Fruit fly (Drosophila melanogaster) whole organism, embryonic: ENCODE data around the gene CG5087.
A peak's percentile ranks its signal among the peaks of the same experiment; 100 is the strongest.

Source experiments
- Aef1 ChIP-seq: fragments of 200-800 bp; sonication (Bioruptor generic); IDR thresholded peaks from 3 replicates; pipeline ENCODE4 v1.3.6; 2022; ENCODE audit warnings: missing biosample characterization, missing genetic modification characterization
- B-H2 ChIP-seq: fragments of 200-800 bp; sonication (Bioruptor generic); optimal IDR thresholded peaks from 2 replicates; lab custom pipeline; 2018; ENCODE audit warnings: missing biosample characterization, mild to moderate bottlenecking, missing genetic modification characterization
- CG10209 ChIP-seq: fragments of 200-800 bp; sonication (Bioruptor generic); optimal IDR thresholded peaks from 3 replicates; lab custom pipeline; 2017; ENCODE audit warnings: missing biosample characterization, mild to moderate bottlenecking, missing genetic modification characterization, missing genetic modification reagents
- CG10565 ChIP-seq: fragments of 200-800 bp; sonication (Bioruptor generic); optimal IDR thresholded peaks from 3 replicates; lab custom pipeline; 2016; ENCODE audit warnings: missing biosample characterization, mild to moderate bottlenecking, missing genetic modification characterization
- CG10959 ChIP-seq: fragments of 200-800 bp; sonication (Bioruptor generic); IDR thresholded peaks from 2 replicates; pipeline ENCODE4 v1.3.6; 2022; ENCODE audit warnings: missing biosample characterization, missing genetic modification characterization
- CG11504 ChIP-seq: fragments of 200-800 bp; sonication (Bioruptor generic); optimal IDR thresholded peaks from 3 replicates; lab custom pipeline; 2019; ENCODE audit warnings: missing biosample characterization, mild to moderate bottlenecking, missing genetic modification characterization, moderate library complexity
- CG12155 ChIP-seq: fragments of 200-800 bp; sonication (Bioruptor generic); optimal IDR thresholded peaks from 3 replicates; lab custom pipeline; 2016; ENCODE audit warnings: missing biosample characterization, missing genetic modification characterization
- CG1233 ChIP-seq: fragments of 200-800 bp; sonication (Bioruptor generic); optimal IDR thresholded peaks from 4 replicates; lab custom pipeline; 2018; ENCODE audit warnings: missing biosample characterization, mild to moderate bottlenecking, missing genetic modification characterization
- CG13123 ChIP-seq: fragments of 200-800 bp; sonication (Bioruptor generic); optimal IDR thresholded peaks from 2 replicates; lab custom pipeline; 2016; ENCODE audit warnings: missing biosample characterization, missing genetic modification characterization
- CG13296 ChIP-seq: fragments of 200-800 bp; sonication (Bioruptor generic); optimal IDR thresholded peaks from 3 replicates; lab custom pipeline; 2018; ENCODE audit warnings: missing biosample characterization, mild to moderate bottlenecking, missing genetic modification characterization
- CG14965 ChIP-seq: fragments of 200-800 bp; sonication (Bioruptor generic); optimal IDR thresholded peaks from 2 replicates; lab custom pipeline; 2016; ENCODE audit warnings: missing biosample characterization, missing genetic modification characterization, borderline replicate concordance
- CG18619 ChIP-seq: fragments of 200-800 bp; sonication (Bioruptor generic); optimal IDR thresholded peaks from 3 replicates; lab custom pipeline; 2017; ENCODE audit warnings: missing biosample characterization, mild to moderate bottlenecking, missing genetic modification characterization
- CG3281 ChIP-seq: fragments of 200-800 bp; sonication (Bioruptor generic); optimal IDR thresholded peaks from 3 replicates; lab custom pipeline; 2017; ENCODE audit warnings: missing biosample characterization, mild to moderate bottlenecking, missing genetic modification characterization
- CG6791 ChIP-seq: fragments of 200-800 bp; sonication (Bioruptor generic); IDR thresholded peaks from 3 replicates; pipeline ENCODE4 v1.3.6; 2022; ENCODE audit warnings: missing biosample characterization, missing genetic modification characterization; ENCODE audit not compliant: partially characterized antibody
- CG7786 ChIP-seq: fragments of 200-800 bp; sonication (Bioruptor generic); optimal IDR thresholded peaks from 2 replicates; lab custom pipeline; 2016; ENCODE audit warnings: missing biosample characterization, missing genetic modification characterization
- CG7987 ChIP-seq: fragments of 200-800 bp; sonication (Bioruptor generic); optimal IDR thresholded peaks from 2 replicates; lab custom pipeline; 2018; ENCODE audit warnings: missing biosample characterization, mild to moderate bottlenecking, missing genetic modification characterization, moderate library complexity
- CG8388 ChIP-seq: fragments of 200-800 bp; sonication (Bioruptor generic); optimal IDR thresholded peaks from 2 replicates; lab custom pipeline; 2019; ENCODE audit warnings: missing biosample characterization, mild to moderate bottlenecking, missing genetic modification characterization, moderate library complexity
- CTCF ChIP-seq: fragments of 200-800 bp; sonication (Bioruptor generic); optimal IDR thresholded peaks from 2 replicates; lab custom pipeline; 2017; ENCODE audit warnings: missing biosample characterization, mild to moderate bottlenecking, missing genetic modification characterization, moderate library complexity
- Camta ChIP-seq: fragments of 200-800 bp; sonication (Bioruptor generic); optimal IDR thresholded peaks from 2 replicates; lab custom pipeline; 2016; ENCODE audit warnings: missing biosample characterization, missing genetic modification characterization
- CrebB ChIP-seq: fragments of 200-800 bp; sonication (Bioruptor generic); optimal IDR thresholded peaks from 3 replicates; lab custom pipeline; 2018; ENCODE audit warnings: missing biosample characterization, mild to moderate bottlenecking, missing genetic modification characterization
- HLH3B ChIP-seq: fragments of 200-800 bp; sonication (Bioruptor generic); IDR thresholded peaks from 2 replicates; pipeline ENCODE4 v1.3.6; 2022; ENCODE audit warnings: missing biosample characterization, missing genetic modification characterization
- MBD-R2 ChIP-seq: fragments of 200-800 bp; sonication (Bioruptor generic); IDR thresholded peaks from 2 replicates; pipeline ENCODE4 v1.3.6; 2022; ENCODE audit warnings: missing biosample characterization, missing genetic modification characterization
- MESR4 ChIP-seq: fragments of 200-800 bp; sonication (Bioruptor generic); optimal IDR thresholded peaks from 2 replicates; lab custom pipeline; 2018; ENCODE audit warnings: missing biosample characterization, mild to moderate bottlenecking, missing genetic modification characterization, moderate library complexity
- Med ChIP-seq: fragments of 200-800 bp; sonication (Bioruptor generic); peaks from one replicate; lab custom pipeline; 2016; ENCODE audit warnings: missing biosample characterization, missing genetic modification characterization, mild to moderate bottlenecking, inconsistent platforms, moderate library complexity
- Neu2 ChIP-seq: fragments of 200-800 bp; sonication (Bioruptor generic); optimal IDR thresholded peaks from 3 replicates; lab custom pipeline; 2016; ENCODE audit warnings: missing biosample characterization, missing genetic modification characterization, borderline replicate concordance
- Nf-YB ChIP-seq: fragments of 200-800 bp; sonication (Bioruptor generic); optimal IDR thresholded peaks from 3 replicates; lab custom pipeline; 2019; ENCODE audit warnings: missing biosample characterization, mild to moderate bottlenecking, missing genetic modification characterization, moderate library complexity
- Rfx ChIP-seq: fragments of 200-800 bp; sonication (Bioruptor generic); IDR thresholded peaks from 2 replicates; pipeline ENCODE4 v1.3.6; 2022; ENCODE audit warnings: missing biosample characterization, missing genetic modification characterization
- Sry-δ ChIP-seq: fragments of 200-800 bp; sonication (Bioruptor generic); optimal IDR thresholded peaks from 2 replicates; lab custom pipeline; 2016; ENCODE audit warnings: missing biosample characterization, missing genetic modification characterization
- TFAM ChIP-seq: fragments of 200-800 bp; sonication (Bioruptor generic); optimal IDR thresholded peaks from 2 replicates; lab custom pipeline; 2017; ENCODE audit warnings: missing biosample characterization, missing genetic modification characterization, inconsistent platforms
- ab ChIP-seq: fragments of 200-800 bp; sonication (Bioruptor generic); optimal IDR thresholded peaks from 2 replicates; lab custom pipeline; 2016; ENCODE audit warnings: missing biosample characterization, missing genetic modification characterization
- aop ChIP-seq: fragments of 200-800 bp; sonication (Bioruptor generic); IDR thresholded peaks from 2 replicates; pipeline ENCODE4 v1.3.6; 2022; ENCODE audit warnings: missing biosample characterization, missing genetic modification characterization
- bbx ChIP-seq: fragments of 200-800 bp; sonication (Bioruptor generic); IDR thresholded peaks from 2 replicates; pipeline ENCODE4 v1.3.6; 2022; ENCODE audit warnings: missing biosample characterization, missing genetic modification characterization; ENCODE audit not compliant: partially characterized antibody
- cato ChIP-seq: fragments of 200-800 bp; sonication (Bioruptor generic); optimal IDR thresholded peaks from 2 replicates; lab custom pipeline; 2016; ENCODE audit warnings: missing biosample characterization, missing genetic modification characterization, borderline replicate concordance
- caup ChIP-seq: fragments of 200-800 bp; sonication (Bioruptor generic); optimal IDR thresholded peaks from 3 replicates; lab custom pipeline; 2017; ENCODE audit warnings: missing biosample characterization, mild to moderate bottlenecking, missing genetic modification characterization, moderate library complexity; ENCODE audit not compliant: severe bottlenecking
- cg ChIP-seq: fragments of 200-800 bp; sonication (Bioruptor generic); optimal IDR thresholded peaks from 3 replicates; lab custom pipeline; 2019; ENCODE audit warnings: missing biosample characterization, mild to moderate bottlenecking, missing genetic modification characterization, moderate library complexity
- chn ChIP-seq: fragments of 200-800 bp; sonication (Bioruptor generic); optimal IDR thresholded peaks from 2 replicates; lab custom pipeline; 2016; ENCODE audit warnings: missing biosample characterization, missing genetic modification characterization
- crc ChIP-seq: fragments of 200-800 bp; sonication (Bioruptor generic); optimal IDR thresholded peaks from 2 replicates; lab custom pipeline; 2016; ENCODE audit warnings: missing biosample characterization, missing genetic modification characterization
- crol ChIP-seq: fragments of 200-800 bp; sonication (Bioruptor generic); IDR thresholded peaks from 2 replicates; pipeline ENCODE4 v1.3.6; 2022; ENCODE audit warnings: missing biosample characterization, missing genetic modification characterization
- dysf ChIP-seq: fragments of 200-800 bp; sonication (Bioruptor generic); IDR thresholded peaks from 3 replicates; pipeline ENCODE4 v1.3.6; 2022; ENCODE audit warnings: missing biosample characterization, missing genetic modification characterization
- fu2 ChIP-seq: fragments of 200-800 bp; sonication (Bioruptor generic); optimal IDR thresholded peaks from 2 replicates; lab custom pipeline; 2016; ENCODE audit warnings: missing biosample characterization, missing genetic modification characterization
- gro ChIP-seq: fragments of 200-800 bp; sonication (Bioruptor generic); optimal IDR thresholded peaks from 2 replicates; lab custom pipeline; 2016; ENCODE audit warnings: missing biosample characterization, missing genetic modification characterization
- knrl ChIP-seq: fragments of 200-800 bp; sonication (Bioruptor generic); IDR thresholded peaks from 3 replicates; pipeline ENCODE4 v1.3.6; 2022; ENCODE audit warnings: missing biosample characterization, missing genetic modification characterization; ENCODE audit not compliant: partially characterized antibody
- phol ChIP-seq: fragments of 200-800 bp; sonication (Bioruptor generic); optimal IDR thresholded peaks from 3 replicates; lab custom pipeline; 2018; ENCODE audit warnings: missing biosample characterization, mild to moderate bottlenecking, missing genetic modification characterization, moderate library complexity
- pzg ChIP-seq: fragments of 200-800 bp; sonication (Bioruptor generic); optimal IDR thresholded peaks from 3 replicates; lab custom pipeline; 2018; ENCODE audit warnings: missing biosample characterization, mild to moderate bottlenecking, missing genetic modification characterization, moderate library complexity
- salm ChIP-seq: fragments of 200-800 bp; sonication (Bioruptor generic); optimal IDR thresholded peaks from 2 replicates; lab custom pipeline; 2018; ENCODE audit warnings: missing biosample characterization, mild to moderate bottlenecking, missing genetic modification characterization
- sob ChIP-seq: fragments of 200-800 bp; sonication (Bioruptor generic); IDR thresholded peaks from 2 replicates; pipeline ENCODE4 v1.3.6; 2022; ENCODE audit warnings: missing biosample characterization, missing genetic modification characterization
- stc ChIP-seq: fragments of 200-800 bp; sonication (Bioruptor generic); IDR thresholded peaks from 2 replicates; pipeline ENCODE4 v1.3.6; 2022; ENCODE audit warnings: missing biosample characterization, missing genetic modification characterization
- trem ChIP-seq: fragments of 200-800 bp; optimal IDR thresholded peaks from 3 replicates; lab custom pipeline; 2019; ENCODE audit warnings: missing biosample characterization, mild to moderate bottlenecking, missing genetic modification characterization, moderate library complexity
- ttk ChIP-seq: fragments of 200-800 bp; sonication (Bioruptor generic); IDR thresholded peaks from 2 replicates; pipeline ENCODE4 v2.1.2; 2022; ENCODE audit warnings: missing biosample characterization, missing genetic modification characterization
- tx ChIP-seq: fragments of 200-800 bp; sonication (Bioruptor generic); optimal IDR thresholded peaks from 2 replicates; lab custom pipeline; 2016; ENCODE audit warnings: missing biosample characterization, missing genetic modification characterization
- wdn ChIP-seq: fragments of 200-800 bp; sonication (Bioruptor generic); IDR thresholded peaks from 2 replicates; pipeline ENCODE4 v1.3.6; 2022; ENCODE audit warnings: missing biosample characterization, missing genetic modification characterization
- zf30C ChIP-seq: fragments of 200-800 bp; sonication (Bioruptor generic); optimal IDR thresholded peaks from 3 replicates; lab custom pipeline; 2018; ENCODE audit warnings: missing biosample characterization, mild to moderate bottlenecking, missing genetic modification characterization

The CG5087 gene

dm6 chr3L:8986582-8986981 lies 11.4 kb upstream of the CG5087 start, which contains the start of gene CG5068 (continued):
- TF ChIP-seq trem (tag; lab: Kevin White, UChicago) = peak; percentile 55
- peak; percentile 32 for TF ChIP-seq Sry-δ (GFP tag; lab: Kevin White, UChicago)
- no peak for TF ChIP-seq CG13123 (GFP tag; lab: Kevin White, UChicago)
- TF ChIP-seq CG13296 = no peak
- TF ChIP-seq Rfx (GFP tag; lab: Robert Waterston, UW) = no peak
- TF ChIP-seq CG7786 (GFP tag; lab: Kevin White, UChicago) = no peak
- TF ChIP-seq zf30C (GFP tag; lab: Kevin White, UChicago) = no peak
- no peak for TF ChIP-seq crol (GFP tag; lab: Robert Waterston, UW)
- TF ChIP-seq Camta (GFP tag; lab: Kevin White, UChicago) = no peak
- TF ChIP-seq salm (tag; lab: Kevin White, UChicago) = no peak
- peak; percentile 86 for TF ChIP-seq MBD-R2
- no peak for TF ChIP-seq ab (GFP tag; lab: Kevin White, UChicago)
- TF ChIP-seq CrebB (tag; lab: Kevin White, UChicago) = no peak
- no peak for TF ChIP-seq B-H2 (GFP tag; lab: Kevin White, UChicago)
- no peak for TF ChIP-seq crc (GFP tag; lab: Kevin White, UChicago)
- no peak for TF ChIP-seq gro (GFP tag; lab: Kevin White, UChicago)
- TF ChIP-seq phol (tag; lab: Kevin White, UChicago) = peak; percentile 37
- no peak for TF ChIP-seq CG8388
- no peak for TF ChIP-seq dysf (GFP tag; lab: Robert Waterston, UW)
- 0 out of 2 replicates have a peak, but pooled peaks have one; percentile 26 for TF ChIP-seq bbx
- peak; percentile 7; the same call in 1 of the 2 replicates for TF ChIP-seq CG10959 (GFP tag; lab: Robert Waterston, UW)
- no peak for TF ChIP-seq CG1233
- TF ChIP-seq Nf-YB (GFP tag; lab: Kevin White, UChicago) = no peak
- no peak for TF ChIP-seq aop
- peak; percentile 85 for TF ChIP-seq MESR4 (GFP tag; lab: Kevin White, UChicago)
- peak; percentile 87 for TF ChIP-seq pzg
- TF ChIP-seq TFAM (GFP tag; lab: Kevin White, UChicago) = no peak
- TF ChIP-seq CTCF = peak; percentile 13
- TF ChIP-seq CG12155 (GFP tag; lab: Kevin White, UChicago) = no peak
- TF ChIP-seq tx (GFP tag; lab: Kevin White, UChicago) = no peak
- TF ChIP-seq cato = no peak
- TF ChIP-seq CG14965 (GFP tag; lab: Kevin White, UChicago) = no peak
- TF ChIP-seq CG11504 = peak; percentile 75
- peak; percentile 23; the same call in 1 of the 3 replicates for TF ChIP-seq knrl
- no peak for TF ChIP-seq caup (GFP tag; lab: Kevin White, UChicago)
- TF ChIP-seq stc (GFP tag; lab: Robert Waterston, UW) = no peak
- TF ChIP-seq ttk (GFP tag; lab: Robert Waterston, UW) = no peak
- no peak for TF ChIP-seq Aef1
- no peak for TF ChIP-seq fu2 (GFP tag; lab: Kevin White, UChicago)
- TF ChIP-seq CG3281 (GFP tag; lab: Kevin White, UChicago) = no peak
- no peak for TF ChIP-seq CG7987 (GFP tag; lab: Kevin White, UChicago)
- TF ChIP-seq CG6791 (GFP tag; lab: Robert Waterston, UW) = no peak; the same call in 2 of the 3 replicates
- no peak for TF ChIP-seq cg (GFP tag; lab: Kevin White, UChicago)
- no peak for TF ChIP-seq CG10209 (GFP tag; lab: Kevin White, UChicago)
- TF ChIP-seq sob = no peak
- TF ChIP-seq wdn (GFP tag; lab: Robert Waterston, UW) = no peak
- no peak for TF ChIP-seq Neu2 (GFP tag; lab: Kevin White, UChicago)
- TF ChIP-seq CG18619 (GFP tag; lab: Kevin White, UChicago) = no peak
- peak; percentile 77 for TF ChIP-seq Med
- no peak for TF ChIP-seq HLH3B (GFP tag; lab: Robert Waterston, UW)
- no peak for TF ChIP-seq chn
- TF ChIP-seq CG10565 = no peak
